Fruit fly (Drosophila melanogaster) whole organism, adult: ENCODE measurements around the gene CG10584.

Experiments
- CG11617 ChIP-seq: fragments of 200-800 bp; sonication (Bioruptor generic); optimal IDR thresholded peaks from 2 replicates; lab custom pipeline; 2017; ENCODE audit warnings: mild to moderate bottlenecking, missing biosample characterization, missing genetic modification reagents, missing genetic modification characterization
- CG1620 ChIP-seq: fragments of 200-800 bp; sonication (Bioruptor generic); optimal IDR thresholded peaks from 2 replicates; lab custom pipeline; 2016; ENCODE audit warnings: missing biosample characterization, missing genetic modification characterization
- CG33017 ChIP-seq: fragments of 200-800 bp; sonication (Bioruptor generic); optimal IDR thresholded peaks from 2 replicates; lab custom pipeline; 2018; ENCODE audit warnings: missing biosample characterization, mild to moderate bottlenecking, missing genetic modification characterization, moderate library complexity
- CG7045 ChIP-seq: fragments of 200-800 bp; sonication (Bioruptor generic); optimal IDR thresholded peaks from 2 replicates; lab custom pipeline; 2017; ENCODE audit warnings: missing biosample characterization, mild to moderate bottlenecking, missing genetic modification characterization
- CG7101 ChIP-seq: fragments of 200-800 bp; sonication (Bioruptor generic); optimal IDR thresholded peaks from 2 replicates; lab custom pipeline; 2018; ENCODE audit warnings: missing biosample characterization, mild to moderate bottlenecking, missing genetic modification characterization, moderate library complexity
- Mnt ChIP-seq: fragments of 200-800 bp; sonication (Bioruptor generic); optimal IDR thresholded peaks from 2 replicates; lab custom pipeline; 2016; ENCODE audit warnings: missing biosample characterization, mild to moderate bottlenecking, missing genetic modification characterization
- cic ChIP-seq: fragments of 200-800 bp; sonication (Bioruptor generic); optimal IDR thresholded peaks from 2 replicates; lab custom pipeline; 2017; ENCODE audit warnings: missing biosample characterization, mild to moderate bottlenecking, missing genetic modification characterization, moderate library complexity
- kay ChIP-seq: fragments of 200-800 bp; sonication (Bioruptor generic); peaks from one replicate; lab custom pipeline; 2016; ENCODE audit warnings: missing biosample characterization, missing genetic modification characterization, borderline replicate concordance
- ovo ChIP-seq: fragments of 200-800 bp; sonication (Bioruptor generic); optimal IDR thresholded peaks from 2 replicates; lab custom pipeline; 2016; ENCODE audit warnings: missing biosample characterization, missing genetic modification characterization
- tj ChIP-seq: fragments of 200-800 bp; sonication (Bioruptor generic); optimal IDR thresholded peaks from 3 replicates; lab custom pipeline; 2017; ENCODE audit warnings: missing biosample characterization, mild to moderate bottlenecking, missing genetic modification characterization, moderate library complexity
- toe ChIP-seq: fragments of 200-800 bp; sonication (Bioruptor generic); optimal IDR thresholded peaks from 2 replicates; lab custom pipeline; 2016; ENCODE audit warnings: missing biosample characterization, missing genetic modification characterization

DNA sequence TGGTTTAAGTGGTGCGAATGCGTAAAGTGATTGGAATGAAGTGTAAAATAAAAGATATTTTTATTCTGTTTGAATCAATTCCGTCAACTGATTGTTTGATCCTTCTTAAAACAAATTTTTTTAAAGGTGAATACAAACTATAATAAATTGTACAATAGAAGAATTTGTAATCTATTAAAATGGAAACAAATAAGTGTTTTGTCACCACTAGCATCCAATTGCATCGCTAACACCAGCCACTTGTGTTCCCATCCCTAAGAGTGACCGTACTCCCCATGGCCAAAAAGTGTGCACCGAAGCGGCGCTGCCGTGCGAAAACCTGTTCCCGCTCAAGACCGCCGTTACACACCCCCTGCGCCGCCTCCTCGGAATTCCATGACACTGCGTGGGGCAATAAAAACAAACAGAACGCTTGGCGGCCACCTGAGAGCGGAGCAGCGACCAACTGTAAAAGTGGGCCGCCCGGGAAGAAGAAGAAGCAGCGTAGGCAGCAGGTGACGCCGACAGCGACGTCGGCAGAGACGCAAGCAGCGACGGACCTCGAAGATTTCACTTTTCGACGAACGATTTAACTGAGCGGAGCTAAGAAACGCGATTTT is 3.4 kb downstream of the CG10584 start, which contains the start of gene Pdss2:
- TF ChIP-seq CG33017 (peak; percentile 47), CG1620 (GFP tag; lab: Kevin White, UChicago) (peak; percentile 78), tj (GFP tag; lab: Kevin White, UChicago) (peak; percentile 32), CG7045 (GFP tag; lab: Kevin White, UChicago) (peak; percentile 45), Mnt (GFP tag; lab: Kevin White, UChicago) (peak; percentile 77), toe (GFP tag; lab: Kevin White, UChicago) (peak; percentile 86), cic (no peak), CG7101 (tag; lab: Kevin White, UChicago) (peak; percentile 72), kay (GFP tag; lab: Kevin White, UChicago) (no peak), CG11617 (GFP tag; lab: Kevin White, UChicago) (peak; percentile 59), ovo (GFP tag; lab: Kevin White, UChicago) (peak; percentile 80)
